Fruit fly (Drosophila melanogaster): Measurements from ENCODE around the gene CG7497.

The CG7497 gene

DNA sequence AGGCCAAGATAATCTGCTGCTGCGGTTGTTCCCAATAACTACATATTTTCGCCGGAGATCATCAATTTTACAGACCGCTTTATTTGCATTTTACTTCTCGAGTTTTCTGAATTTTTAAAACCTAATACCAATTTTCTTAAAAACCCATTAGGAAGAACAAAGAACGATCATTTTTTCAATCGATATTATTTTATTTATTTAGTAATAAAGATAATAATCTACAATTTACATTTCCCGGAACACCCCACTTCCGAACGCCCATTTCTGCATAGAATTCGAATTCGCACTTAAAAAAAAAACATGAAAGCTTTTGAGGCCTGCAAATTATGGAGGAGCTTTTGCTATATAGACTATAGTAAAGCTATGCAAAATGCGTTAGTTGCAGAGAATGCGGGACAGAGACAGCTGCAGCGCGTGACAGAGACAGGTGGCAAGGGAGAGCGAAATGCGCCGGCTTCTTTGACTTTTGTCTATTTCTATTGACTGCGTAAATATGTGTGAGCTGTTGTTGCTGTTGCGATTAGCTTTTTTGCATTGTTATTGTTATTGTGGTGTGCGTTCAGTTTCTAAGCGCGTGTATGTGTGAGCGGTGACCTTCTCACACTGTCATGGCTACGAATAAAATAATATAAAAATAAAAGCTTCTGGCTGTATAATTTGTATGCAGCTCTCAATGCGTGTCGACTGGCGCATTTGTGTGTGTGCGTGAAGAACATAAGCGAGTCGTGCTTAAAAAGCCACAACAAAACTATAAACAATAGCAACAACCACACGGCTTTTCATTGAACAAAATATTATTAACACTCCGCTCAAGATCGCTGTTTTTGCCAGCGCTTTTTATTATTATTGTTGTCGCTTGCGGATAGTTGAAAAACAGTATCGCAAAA is 29.5 kb upstream of the CG7497 start:
- TF ChIP-seq insv (optimal IDR thresholded peaks at IDR 0.05) (no peak), h (optimal IDR thresholded peaks at IDR 0.05) (no peak), psq (optimal IDR thresholded peaks at IDR 0.05) (no peak), Myc (optimal IDR thresholded peaks at IDR 0.05) (no peak), ttk (optimal IDR thresholded peaks at IDR 0.05) (no peak), Sin3A (optimal IDR thresholded peaks at IDR 0.05) (no peak)

- TF ChIP-seq psq (optimal IDR thresholded peaks at IDR 0.05) (no peak), insv (optimal IDR thresholded peaks at IDR 0.05) (no peak), ttk (optimal IDR thresholded peaks at IDR 0.05) (no peak), h (optimal IDR thresholded peaks at IDR 0.05) (no peak), Myc (optimal IDR thresholded peaks at IDR 0.05) (no peak), Sin3A (optimal IDR thresholded peaks at IDR 0.05) (no peak)
Measured at dm6 chr3L:17604891-17605290, 28.4 kb upstream of the CG7497 start.

DNA sequence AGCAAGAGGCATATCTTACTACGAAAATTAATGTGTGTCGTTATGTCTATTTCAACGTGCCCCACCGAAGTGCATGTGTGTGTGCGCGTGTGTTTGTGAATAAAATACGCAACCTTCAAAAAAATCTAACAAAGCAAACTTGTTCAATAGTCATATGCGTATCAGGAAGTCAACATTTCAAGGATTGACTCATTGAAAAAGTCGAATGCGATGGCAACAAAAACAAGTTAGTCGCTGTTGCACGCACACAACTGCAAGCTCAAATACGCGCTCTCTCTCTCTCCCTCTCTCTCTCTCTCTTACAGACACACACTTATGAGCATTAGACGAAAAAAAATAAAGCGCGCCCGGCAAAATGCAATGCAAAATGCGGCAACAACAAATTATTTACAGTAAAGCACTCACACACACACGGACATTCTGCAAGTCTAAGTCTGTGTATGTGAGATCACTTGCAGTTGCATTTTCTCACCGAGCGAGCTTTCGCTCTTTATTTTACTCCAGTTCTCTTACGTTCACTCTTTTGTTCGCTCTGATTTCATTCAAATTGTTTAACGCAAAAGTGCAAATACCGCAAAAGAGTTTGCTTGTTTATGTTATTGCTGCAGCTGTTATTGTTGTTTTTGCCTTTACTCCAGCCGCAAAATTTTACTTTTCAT is 26.5 kb upstream of the CG7497 start:
- TF ChIP-seq Myc (optimal IDR thresholded peaks at IDR 0.05), result no peak
- TF ChIP-seq Sin3A (optimal IDR thresholded peaks at IDR 0.05), result no peak
- TF ChIP-seq h (optimal IDR thresholded peaks at IDR 0.05), result no peak
- TF ChIP-seq psq (optimal IDR thresholded peaks at IDR 0.05), result no peak
- no peak for TF ChIP-seq insv (optimal IDR thresholded peaks at IDR 0.05)
- no peak for TF ChIP-seq ttk (optimal IDR thresholded peaks at IDR 0.05)

dm6 chr3L:17608185-17609067 is 24.8 kb upstream of the CG7497 start:
- no peak for TF ChIP-seq Myc (optimal IDR thresholded peaks at IDR 0.05)
- TF ChIP-seq h (optimal IDR thresholded peaks at IDR 0.05), result no peak
- no peak for TF ChIP-seq insv (optimal IDR thresholded peaks at IDR 0.05)
- no peak for TF ChIP-seq Sin3A (optimal IDR thresholded peaks at IDR 0.05)

DNA sequence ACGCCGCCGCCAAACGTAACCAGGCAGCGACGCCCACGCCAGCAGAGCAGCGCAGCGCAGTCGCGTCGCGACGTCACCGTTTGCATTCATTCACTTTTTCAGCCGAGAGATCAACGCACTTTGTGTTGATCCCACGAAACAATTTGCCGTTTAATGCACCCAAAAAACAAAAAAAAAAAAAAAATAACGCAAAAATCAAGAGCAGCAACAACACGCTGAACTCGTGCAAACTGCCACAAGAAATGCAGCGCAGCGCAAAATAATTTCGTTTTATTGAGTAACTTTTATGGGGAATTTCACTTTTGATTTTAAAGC is 24.2 kb upstream of the CG7497 start:
- TF ChIP-seq psq (optimal IDR thresholded peaks at IDR 0.05), result no peak

dm6 chr3L:17610896-17611711 is 22.1 kb upstream of the CG7497 start:
- TF ChIP-seq Myc (optimal IDR thresholded peaks at IDR 0.05), result no peak
- TF ChIP-seq h (optimal IDR thresholded peaks at IDR 0.05), result no peak
- TF ChIP-seq Sin3A (optimal IDR thresholded peaks at IDR 0.05), result no peak
- no peak for TF ChIP-seq ttk (optimal IDR thresholded peaks at IDR 0.05)
- TF ChIP-seq psq (optimal IDR thresholded peaks at IDR 0.05), result no peak
- TF ChIP-seq insv (optimal IDR thresholded peaks at IDR 0.05), result no peak

DNA sequence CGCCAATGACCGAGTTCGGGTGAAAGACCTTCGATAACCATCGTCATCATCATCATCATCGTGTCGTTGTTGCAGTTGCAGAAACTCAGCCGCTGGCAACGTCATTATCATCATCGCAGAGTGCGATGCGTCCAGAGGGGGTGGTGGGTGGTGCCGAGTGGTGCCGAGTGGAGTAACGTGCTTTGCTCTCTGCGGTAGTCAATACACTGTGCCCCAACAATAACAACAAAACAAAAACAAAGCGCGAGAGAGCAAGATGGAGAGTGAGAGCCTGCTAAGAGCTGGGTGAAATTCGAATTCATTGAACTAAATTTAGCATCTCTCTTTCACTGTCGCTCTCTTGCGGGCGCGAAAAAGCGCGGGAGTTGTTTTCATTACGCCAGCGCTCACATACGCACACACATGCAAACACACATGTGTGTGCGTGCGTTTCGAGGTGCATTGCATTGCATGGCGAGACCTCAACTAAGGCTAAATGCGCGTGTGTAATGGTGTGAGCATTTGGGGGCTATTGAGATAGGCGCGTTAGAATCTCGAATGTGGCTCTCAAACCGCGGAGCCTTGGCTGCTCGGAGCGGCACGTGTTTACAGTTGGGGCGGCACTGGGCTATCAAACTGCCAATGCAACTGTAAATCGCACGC is 21.3 kb upstream of the CG7497 start:
- no peak for TF ChIP-seq Myc (optimal IDR thresholded peaks at IDR 0.05)
- no peak for TF ChIP-seq h (optimal IDR thresholded peaks at IDR 0.05)
- no peak for TF ChIP-seq Sin3A (optimal IDR thresholded peaks at IDR 0.05)
- TF ChIP-seq ttk (optimal IDR thresholded peaks at IDR 0.05), result no peak

dm6 chr3L:17613292-17613734 is 19.9 kb upstream of the CG7497 start:
- TF ChIP-seq ttk (optimal IDR thresholded peaks at IDR 0.05) (no peak), insv (optimal IDR thresholded peaks at IDR 0.05) (no peak), Sin3A (optimal IDR thresholded peaks at IDR 0.05) (no peak), psq (optimal IDR thresholded peaks at IDR 0.05) (no peak), Myc (optimal IDR thresholded peaks at IDR 0.05) (no peak), h (optimal IDR thresholded peaks at IDR 0.05) (no peak)

dm6 chr3L:17613972-17614384 is 19.3 kb upstream of the CG7497 start:
- no peak for TF ChIP-seq Sin3A (optimal IDR thresholded peaks at IDR 0.05)
- TF ChIP-seq h (optimal IDR thresholded peaks at IDR 0.05), result no peak
- TF ChIP-seq ttk (optimal IDR thresholded peaks at IDR 0.05), result no peak
- no peak for TF ChIP-seq Myc (optimal IDR thresholded peaks at IDR 0.05)
- TF ChIP-seq insv (optimal IDR thresholded peaks at IDR 0.05), result no peak
- TF ChIP-seq psq (optimal IDR thresholded peaks at IDR 0.05), result no peak

dm6 chr3L:17615286-17615685 is 18.0 kb upstream of the CG7497 start:
- TF ChIP-seq insv (optimal IDR thresholded peaks at IDR 0.05) (no peak), psq (optimal IDR thresholded peaks at IDR 0.05) (no peak), h (optimal IDR thresholded peaks at IDR 0.05) (no peak), Myc (optimal IDR thresholded peaks at IDR 0.05) (no peak), Sin3A (optimal IDR thresholded peaks at IDR 0.05) (no peak), ttk (optimal IDR thresholded peaks at IDR 0.05) (no peak)

DNA sequence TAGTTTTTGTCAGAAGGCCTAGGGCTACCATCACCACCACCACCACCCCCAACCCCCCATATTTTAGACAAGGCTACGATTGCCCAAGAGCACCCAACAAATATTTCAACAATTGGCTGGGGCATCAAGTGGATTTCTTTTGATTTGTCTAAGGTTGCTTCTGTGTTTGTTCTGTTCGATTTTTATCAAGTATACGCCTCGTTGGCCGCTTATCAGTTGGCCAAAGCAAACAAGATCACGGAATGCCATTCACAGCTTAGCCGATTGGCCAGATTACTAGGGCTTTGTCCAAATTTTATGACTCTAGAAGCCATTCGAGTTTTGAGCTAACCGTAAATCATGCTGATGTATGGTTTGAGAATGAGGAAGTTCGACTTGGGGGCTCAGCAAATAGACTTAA is 17.4 kb upstream of the CG7497 start:
- TF ChIP-seq Sin3A (optimal IDR thresholded peaks at IDR 0.05) (no peak), Myc (optimal IDR thresholded peaks at IDR 0.05) (no peak), psq (optimal IDR thresholded peaks at IDR 0.05) (no peak), h (optimal IDR thresholded peaks at IDR 0.05) (no peak), ttk (optimal IDR thresholded peaks at IDR 0.05) (no peak), insv (optimal IDR thresholded peaks at IDR 0.05) (no peak)
